Fruit fly (Drosophila melanogaster) whole organism, embryonic: ENCODE measurements around the gene Shawn.

ENCODE experiments used
- Ada2b ChIP-seq: fragments of 200-800 bp; sonication (Bioruptor generic); IDR thresholded peaks from 2 replicates; pipeline ENCODE4 v1.3.6; 2022; ENCODE audit warnings: missing biosample characterization, missing genetic modification characterization
- Aef1 ChIP-seq: fragments of 200-800 bp; sonication (Bioruptor generic); IDR thresholded peaks from 3 replicates; pipeline ENCODE4 v1.3.6; 2022; ENCODE audit warnings: missing biosample characterization, missing genetic modification characterization
- Antp ChIP-seq: fragments of 200-800 bp; sonication (Bioruptor generic); optimal IDR thresholded peaks from 3 replicates; lab custom pipeline; 2016; ENCODE audit warnings: missing biosample characterization, missing genetic modification characterization
- B-H1 ChIP-seq: fragments of 200-800 bp; sonication (Bioruptor generic); IDR thresholded peaks from 3 replicates; pipeline ENCODE4 v1.3.6; 2022; ENCODE audit warnings: missing biosample characterization, missing genetic modification characterization
- BtbVII ChIP-seq: fragments of 200-800 bp; sonication (Bioruptor generic); optimal IDR thresholded peaks from 3 replicates; lab custom pipeline; 2017; ENCODE audit warnings: missing biosample characterization, mild to moderate bottlenecking, missing genetic modification characterization
- CG12391 ChIP-seq: fragments of 200-800 bp; sonication (Bioruptor generic); optimal IDR thresholded peaks from 3 replicates; lab custom pipeline; 2018; ENCODE audit warnings: missing biosample characterization, mild to moderate bottlenecking, missing genetic modification characterization, moderate library complexity
- CG14014 ChIP-seq: fragments of 200-800 bp; sonication (Bioruptor generic); IDR thresholded peaks from 2 replicates; pipeline ENCODE4 v1.3.6; 2022; ENCODE audit warnings: missing biosample characterization, missing genetic modification characterization
- CG14667 ChIP-seq: fragments of 200-800 bp; sonication (Bioruptor generic); IDR thresholded peaks from 2 replicates; pipeline ENCODE4 v1.3.6; 2022; ENCODE audit warnings: missing biosample characterization, missing genetic modification characterization
- CG14710 ChIP-seq: fragments of 200-800 bp; sonication (Bioruptor generic); optimal IDR thresholded peaks from 3 replicates; lab custom pipeline; 2019; ENCODE audit warnings: missing biosample characterization, mild to moderate bottlenecking, missing genetic modification characterization, moderate library complexity
- CG15696 ChIP-seq: fragments of 200-800 bp; sonication (Bioruptor generic); optimal IDR thresholded peaks from 2 replicates; lab custom pipeline; 2019; ENCODE audit warnings: missing biosample characterization, mild to moderate bottlenecking, missing genetic modification characterization, moderate library complexity
- CG17328 ChIP-seq: fragments of 200-800 bp; sonication (Bioruptor generic); IDR thresholded peaks from 2 replicates; pipeline ENCODE4 v1.3.6; 2022; ENCODE audit warnings: missing biosample characterization, missing genetic modification characterization
- CG1832 ChIP-seq: fragments of 200-800 bp; sonication (Bioruptor generic); optimal IDR thresholded peaks from 2 replicates; lab custom pipeline; 2017; ENCODE audit warnings: missing biosample characterization, mild to moderate bottlenecking, missing genetic modification characterization, inconsistent platforms
- CG2120 ChIP-seq: fragments of 200-800 bp; sonication (Bioruptor generic); optimal IDR thresholded peaks from 3 replicates; lab custom pipeline; 2016; ENCODE audit warnings: missing biosample characterization, missing genetic modification characterization
- CG2129 ChIP-seq: fragments of 200-800 bp; sonication (Bioruptor generic); IDR thresholded peaks from 2 replicates; pipeline ENCODE4 v1.3.6; 2022; ENCODE audit warnings: missing biosample characterization, missing genetic modification characterization; ENCODE audit not compliant: partially characterized antibody
- CG3407 ChIP-seq: fragments of 200-800 bp; sonication (Bioruptor generic); optimal IDR thresholded peaks from 2 replicates; lab custom pipeline; 2018; ENCODE audit warnings: missing biosample characterization, mild to moderate bottlenecking, missing genetic modification characterization
- CG5180 ChIP-seq: fragments of 200-800 bp; sonication (Bioruptor generic); optimal IDR thresholded peaks from 3 replicates; lab custom pipeline; 2017; ENCODE audit warnings: missing biosample characterization, missing genetic modification characterization, mild to moderate bottlenecking, moderate library complexity, missing genetic modification reagents
- CHES-1-like ChIP-seq: fragments of 200-800 bp; sonication (Bioruptor generic); optimal IDR thresholded peaks from 2 replicates; lab custom pipeline; 2016; ENCODE audit warnings: missing biosample characterization, missing genetic modification characterization
- CTCF ChIP-seq: fragments of 200-800 bp; sonication (Bioruptor generic); optimal IDR thresholded peaks from 2 replicates; lab custom pipeline; 2017; ENCODE audit warnings: missing biosample characterization, mild to moderate bottlenecking, missing genetic modification characterization, moderate library complexity
- Camta ChIP-seq: fragments of 200-800 bp; sonication (Bioruptor generic); optimal IDR thresholded peaks from 2 replicates; lab custom pipeline; 2016; ENCODE audit warnings: missing biosample characterization, missing genetic modification characterization
- Dbx ChIP-seq: fragments of 200-800 bp; sonication (Bioruptor generic); IDR thresholded peaks from 3 replicates; pipeline ENCODE4 v1.3.6; 2022; ENCODE audit warnings: missing biosample characterization, missing genetic modification characterization
- Dek ChIP-seq: fragments of 200-800 bp; sonication (Bioruptor generic); optimal IDR thresholded peaks from 3 replicates; lab custom pipeline; 2019; ENCODE audit warnings: missing biosample characterization, mild to moderate bottlenecking, missing genetic modification characterization, moderate library complexity
- Doc2 ChIP-seq: fragments of 200-800 bp; sonication (Bioruptor generic); IDR thresholded peaks from 2 replicates; pipeline ENCODE4 v1.3.6; 2022; ENCODE audit warnings: missing biosample characterization, missing genetic modification characterization
- Ets97D ChIP-seq: fragments of 200-800 bp; sonication (Bioruptor generic); optimal IDR thresholded peaks from 3 replicates; lab custom pipeline; 2016; ENCODE audit warnings: missing biosample characterization, missing genetic modification characterization
- HHEX ChIP-seq: fragments of 200-800 bp; sonication (Bioruptor generic); optimal IDR thresholded peaks from 3 replicates; lab custom pipeline; 2017; ENCODE audit warnings: missing biosample characterization, mild to moderate bottlenecking, missing genetic modification characterization, missing genetic modification reagents
- Hey ChIP-seq: fragments of 200-800 bp; sonication (Bioruptor generic); optimal IDR thresholded peaks from 3 replicates; lab custom pipeline; 2018; ENCODE audit warnings: missing biosample characterization, mild to moderate bottlenecking, missing genetic modification characterization
- Hr39 ChIP-seq: fragments of >200 bp; optimal IDR thresholded peaks from 2 replicates; lab custom pipeline; 2017
- Mad ChIP-seq: fragments of 200-800 bp; sonication (Bioruptor generic); optimal IDR thresholded peaks from 2 replicates; lab custom pipeline; 2016; ENCODE audit warnings: missing biosample characterization, missing genetic modification characterization
- Max ChIP-seq: fragments of 200-800 bp; sonication (Bioruptor generic); optimal IDR thresholded peaks from 2 replicates; lab custom pipeline; 2016; ENCODE audit warnings: missing biosample characterization, mild to moderate bottlenecking, missing genetic modification characterization
- NC2β ChIP-seq: fragments of 200-800 bp; sonication (Bioruptor generic); optimal IDR thresholded peaks from 2 replicates; lab custom pipeline; 2016; ENCODE audit warnings: missing biosample characterization, missing genetic modification characterization
- PHDP ChIP-seq: fragments of 200-800 bp; sonication (Bioruptor generic); optimal IDR thresholded peaks from 3 replicates; lab custom pipeline; 2018; ENCODE audit warnings: missing biosample characterization, mild to moderate bottlenecking, missing genetic modification characterization, moderate library complexity
- Xbp1 ChIP-seq: fragments of 200-800 bp; sonication (Bioruptor generic); optimal IDR thresholded peaks from 3 replicates; lab custom pipeline; 2016; ENCODE audit warnings: missing biosample characterization, mild to moderate bottlenecking, missing genetic modification characterization
- Xrp1 ChIP-seq: fragments of 200-800 bp; sonication (Bioruptor generic); IDR thresholded peaks from 2 replicates; pipeline ENCODE4 v1.3.6; 2022; ENCODE audit warnings: missing biosample characterization, missing genetic modification characterization
- ato ChIP-seq: fragments of 200-800 bp; sonication (Bioruptor generic); IDR thresholded peaks from 2 replicates; pipeline ENCODE4 v1.3.6; 2022; ENCODE audit warnings: missing biosample characterization, missing genetic modification characterization; ENCODE audit not compliant: partially characterized antibody
- az2 ChIP-seq: fragments of 200-800 bp; sonication (Bioruptor generic); optimal IDR thresholded peaks from 3 replicates; lab custom pipeline; 2016; ENCODE audit warnings: missing biosample characterization, missing genetic modification characterization
- bab2 ChIP-seq: fragments of 200-800 bp; sonication (Bioruptor generic); optimal IDR thresholded peaks from 2 replicates; lab custom pipeline; 2016; ENCODE audit warnings: missing biosample characterization, missing genetic modification characterization
- cas ChIP-seq: fragments of 200-800 bp; sonication (Bioruptor generic); IDR thresholded peaks from 2 replicates; pipeline ENCODE4 v1.3.6; 2022; ENCODE audit warnings: missing biosample characterization, missing genetic modification characterization
- caup ChIP-seq: fragments of 200-800 bp; sonication (Bioruptor generic); optimal IDR thresholded peaks from 3 replicates; lab custom pipeline; 2017; ENCODE audit warnings: missing biosample characterization, mild to moderate bottlenecking, missing genetic modification characterization, moderate library complexity; ENCODE audit not compliant: severe bottlenecking
- dm ChIP-seq: fragments of 200-800 bp; sonication (Bioruptor generic); optimal IDR thresholded peaks from 3 replicates; lab custom pipeline; 2016; ENCODE audit warnings: missing biosample characterization, missing genetic modification characterization
- ham ChIP-seq: fragments of 200-800 bp; sonication (Bioruptor generic); IDR thresholded peaks from 2 replicates; pipeline ENCODE4 v1.3.6; 2022; ENCODE audit warnings: missing biosample characterization, missing genetic modification characterization
- hb ChIP-seq: fragments of 200-800 bp; sonication (Bioruptor generic); IDR thresholded peaks from 3 replicates; pipeline ENCODE4 v1.3.6; 2022; ENCODE audit warnings: missing biosample characterization, missing genetic modification characterization; ENCODE audit not compliant: partially characterized antibody
- her ChIP-seq: fragments of 200-800 bp; sonication (Bioruptor generic); optimal IDR thresholded peaks from 2 replicates; lab custom pipeline; 2016; ENCODE audit warnings: missing biosample characterization, missing genetic modification characterization
- kni ChIP-seq: fragments of 200-800 bp; sonication (Bioruptor generic); optimal IDR thresholded peaks from 3 replicates; lab custom pipeline; 2017; ENCODE audit warnings: mild to moderate bottlenecking, missing biosample characterization, missing genetic modification reagents, missing genetic modification characterization
- mld ChIP-seq: fragments of 200-800 bp; sonication (Bioruptor generic); IDR thresholded peaks from 3 replicates; pipeline ENCODE4 v1.3.6; 2022; ENCODE audit warnings: missing biosample characterization, missing genetic modification characterization; ENCODE audit not compliant: partially characterized antibody
- onecut ChIP-seq: fragments of 200-800 bp; sonication (Bioruptor generic); IDR thresholded peaks from 2 replicates; pipeline ENCODE4 v1.3.6; 2022; ENCODE audit warnings: missing biosample characterization, missing genetic modification characterization
- pnt ChIP-seq: fragments of 200-800 bp; sonication (Bioruptor generic); optimal IDR thresholded peaks from 3 replicates; lab custom pipeline; 2016; ENCODE audit warnings: missing biosample characterization, missing genetic modification characterization
- row ChIP-seq: fragments of 200-800 bp; sonication (Bioruptor generic); IDR thresholded peaks from 3 replicates; pipeline ENCODE4 v1.3.6; 2022; ENCODE audit warnings: missing biosample characterization, missing genetic modification characterization
- so ChIP-seq: fragments of 200-800 bp; sonication (Bioruptor generic); IDR thresholded peaks from 3 replicates; pipeline ENCODE4 v1.3.6; 2022; ENCODE audit warnings: missing biosample characterization, missing genetic modification characterization
- sr ChIP-seq: fragments of 200-800 bp; sonication (Bioruptor generic); IDR thresholded peaks from 3 replicates; pipeline ENCODE4 v1.3.6; 2022; ENCODE audit warnings: missing biosample characterization, missing genetic modification characterization
- vnd ChIP-seq: fragments of 200-800 bp; sonication (Bioruptor generic); IDR thresholded peaks from 3 replicates; pipeline ENCODE4 v1.3.6; 2022; ENCODE audit warnings: missing biosample characterization, missing genetic modification characterization; ENCODE audit not compliant: partially characterized antibody
- z ChIP-seq: fragments of 200-800 bp; sonication (Bioruptor generic); IDR thresholded peaks from 3 replicates; pipeline ENCODE4 v1.3.6; 2022; ENCODE audit warnings: missing biosample characterization, missing genetic modification characterization

Shawn gene

DNA sequence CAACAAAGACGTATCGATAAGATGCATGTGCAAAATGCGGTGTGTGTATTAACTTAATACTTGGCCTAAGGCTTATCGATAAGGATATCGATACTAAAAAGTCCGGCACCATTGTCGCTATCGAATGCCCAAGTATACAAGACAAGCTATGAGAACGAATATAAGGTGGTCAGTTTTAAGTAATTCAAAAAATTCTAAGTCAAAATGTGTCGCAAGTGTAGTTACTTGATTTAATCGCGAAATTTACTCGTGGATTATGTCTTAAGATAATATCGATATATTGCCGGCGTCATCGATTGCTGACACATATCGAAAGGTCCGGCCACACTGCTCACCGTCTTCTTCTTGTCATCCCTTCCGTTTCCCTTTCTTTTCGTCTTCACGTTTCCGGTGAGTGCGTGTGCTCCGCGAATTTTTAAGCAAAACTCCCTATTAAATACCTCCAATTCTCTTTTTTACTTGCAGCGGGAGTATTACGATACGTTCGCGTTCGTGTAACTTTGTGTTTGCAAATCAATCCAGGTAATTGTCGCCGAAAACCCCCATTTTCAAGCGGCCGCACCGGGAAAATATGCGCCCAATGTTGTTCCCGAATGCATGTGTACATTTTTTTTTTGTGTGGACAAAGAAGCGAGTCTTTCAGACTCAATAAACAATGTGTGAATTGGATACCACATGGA is 13.5 kb upstream of the Shawn start, which contains the start of gene RpS10b (continued):
- no peak for TF ChIP-seq Doc2 (GFP tag; lab: Robert Waterston, UW)
- peak; percentile 66; the same call in 1 of the 2 replicates for TF ChIP-seq CG14014 (GFP tag; lab: Robert Waterston, UW)
- peak; percentile 73 for TF ChIP-seq Camta
- peak; percentile 67 for TF ChIP-seq az2
- TF ChIP-seq Mad (GFP tag; lab: Kevin White, UChicago), result peak; percentile 86
- no peak for TF ChIP-seq pnt
- peak; percentile 96 for TF ChIP-seq vnd (GFP tag; lab: Robert Waterston, UW)
- TF ChIP-seq CG15696 (tag; lab: Kevin White, UChicago), result peak; percentile 32
- TF ChIP-seq CG1832 (GFP tag; lab: Kevin White, UChicago), result no peak
- TF ChIP-seq CG3407 (GFP tag; lab: Kevin White, UChicago), result peak; percentile 86
- peak; percentile 91 for TF ChIP-seq Hey (tag; lab: Kevin White, UChicago)
- TF ChIP-seq CG5180 (GFP tag; lab: Kevin White, UChicago), result peak; percentile 84
- TF ChIP-seq CG14667 (GFP tag; lab: Robert Waterston, UW), result peak; percentile 18; the same call in 1 of the 2 replicates
- peak; percentile 65 for TF ChIP-seq CG2120
- TF ChIP-seq hb (GFP tag; lab: Robert Waterston, UW), result peak; percentile 93
- peak; percentile 71; the same call in 1 of the 2 replicates for TF ChIP-seq ham (GFP tag; lab: Robert Waterston, UW)
- TF ChIP-seq Antp, result peak; percentile 44
- peak; percentile 68 for TF ChIP-seq Xbp1 (GFP tag; lab: Kevin White, UChicago)
- TF ChIP-seq CG12391, result peak; percentile 87
- peak; percentile 81 for TF ChIP-seq Dbx
- peak; percentile 89 for TF ChIP-seq CG17328 (GFP tag; lab: Robert Waterston, UW)
- TF ChIP-seq BtbVII (GFP tag; lab: Kevin White, UChicago), result peak; percentile 94
- peak; percentile 97 for TF ChIP-seq caup (GFP tag; lab: Kevin White, UChicago)
- TF ChIP-seq NC2β (GFP tag; lab: Kevin White, UChicago), result peak; percentile 97
- TF ChIP-seq onecut (GFP tag; lab: Robert Waterston, UW), result peak; percentile 92
- no peak for TF ChIP-seq cas
- TF ChIP-seq CHES-1-like (GFP tag; lab: Kevin White, UChicago), result peak; percentile 94
- peak; percentile 86 for TF ChIP-seq PHDP (tag; lab: Kevin White, UChicago)
- TF ChIP-seq CG14710 (tag; lab: Kevin White, UChicago), result peak; percentile 93
- peak; percentile 84 for TF ChIP-seq her (GFP tag; lab: Kevin White, UChicago)
- peak; percentile 87 for TF ChIP-seq Max (GFP tag; lab: Kevin White, UChicago)
- peak; percentile 85 for TF ChIP-seq so (GFP tag; lab: Robert Waterston, UW)
- TF ChIP-seq Aef1 (GFP tag; lab: Robert Waterston, UW), result no peak
- TF ChIP-seq z, result no peak
- TF ChIP-seq bab2 (GFP tag; lab: Kevin White, UChicago), result peak; percentile 68
- TF ChIP-seq B-H1 (GFP tag; lab: Robert Waterston, UW), result peak; percentile 42; the same call in 1 of the 3 replicates
- TF ChIP-seq CTCF, result peak; percentile 69
- 0 out of 2 replicates have a peak, but pooled peaks have one; percentile 6 for TF ChIP-seq Xrp1 (GFP tag; lab: Robert Waterston, UW)
- peak; percentile 74; the same call in 2 of the 3 replicates for TF ChIP-seq mld (GFP tag; lab: Robert Waterston, UW)
- peak; percentile 88 for TF ChIP-seq sr (GFP tag; lab: Robert Waterston, UW)
- peak; percentile 99 for TF ChIP-seq Ets97D (GFP tag; lab: Kevin White, UChicago)
- peak; percentile 56 for TF ChIP-seq Dek
- no peak for TF ChIP-seq Hr39 (lab: Kevin White, UChicago)
- TF ChIP-seq dm (GFP tag; lab: Kevin White, UChicago), result peak; percentile 95
- TF ChIP-seq Ada2b (GFP tag; lab: Robert Waterston, UW), result no peak
- peak; percentile 96 for TF ChIP-seq kni (GFP tag; lab: Kevin White, UChicago)
- peak; percentile 74; the same call in 1 of the 2 replicates for TF ChIP-seq ato (GFP tag; lab: Robert Waterston, UW)
- TF ChIP-seq HHEX (GFP tag; lab: Kevin White, UChicago), result peak; percentile 95
- peak; percentile 55 for TF ChIP-seq row
- peak; percentile 85 for TF ChIP-seq CG2129 (GFP tag; lab: Robert Waterston, UW)
